Worm (Caenorhabditis elegans) whole organism, L4 larva: Measurements from ENCODE around the gene C50D2.1.
"Not testable (repeated sequence)": the region's sequence is repeated elsewhere in the genome, so short reads cannot be mapped to it uniquely, and the experiment has no call there.

Experiments used
- attf-4 ChIP-seq: sonication (generic microtip); optimal IDR thresholded peaks from 3 replicates; lab custom pipeline; 2017; ENCODE audit warnings: missing biosample characterization, missing genetic modification characterization
- ceh-44 ChIP-seq: fragments of 200-800 bp; sonication (Bioruptor generic); IDR thresholded peaks from 2 replicates; pipeline ENCODE4 v1.3.6; 2022; ENCODE audit warnings: missing genetic modification reagents, missing genetic modification characterization, missing compliant biosample characterization
- ceh-62 ChIP-seq: sonication (generic microtip); optimal IDR thresholded peaks from 2 replicates; lab custom pipeline; 2017; ENCODE audit warnings: missing biosample characterization, missing genetic modification characterization
- lsy-2 ChIP-seq, 2 experiments: fragments of 150-350 bp in 1 of 2; sonication (generic microtip) in 1 of 2; optimal IDR thresholded peaks; 2 replicates each; lab custom pipeline; 2014 to 2017; ENCODE audit warnings: missing biosample characterization in 2 of 2, missing genetic modification characterization in 2 of 2
- unc-39 ChIP-seq: sonication (generic microtip); optimal IDR thresholded peaks from 2 replicates; lab custom pipeline; 2017; ENCODE audit warnings: missing biosample characterization, missing genetic modification characterization
- zag-1 ChIP-seq: fragments of 150-350 bp; optimal IDR thresholded peaks from 2 replicates; lab custom pipeline; 2014; ENCODE audit warnings: missing biosample characterization, missing genetic modification characterization

DNA sequence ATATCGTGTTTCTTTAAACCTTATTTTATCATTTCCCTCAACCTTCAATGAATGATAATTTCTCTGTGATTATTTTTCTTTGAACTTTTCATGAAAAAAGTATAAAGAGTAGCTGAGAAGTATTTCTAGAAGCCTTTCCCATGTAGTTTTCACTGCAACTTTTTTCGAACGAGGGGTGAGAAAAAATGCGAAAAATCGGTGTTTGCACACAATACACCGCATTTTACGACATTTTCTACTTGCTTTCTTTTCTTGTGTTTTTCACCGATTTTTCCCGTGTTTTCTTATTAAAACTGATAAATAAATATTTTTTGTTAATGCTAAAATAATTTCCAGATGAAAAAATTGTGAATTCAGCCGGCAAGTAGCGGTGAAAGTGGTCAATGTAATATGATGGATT is 12.5 kb upstream of the C50D2.1 start, which contains the start of gene C50D2.10:
- not testable (repeated sequence) for TF ChIP-seq unc-39 (tag; lab: Kevin White, UChicago); ceh-62 (tag; lab: Kevin White, UChicago); attf-4 (tag; lab: Kevin White, UChicago); ceh-44 (GFP tag; lab: Robert Waterston, UW); zag-1; lsy-2 (tag; optimal IDR thresholded peaks at IDR 0.05; lab: Kevin White, UChicago)
